Fruit fly (Drosophila melanogaster) whole organism, embryonic: Measurements from ENCODE around the gene CG32767.
A peak's percentile ranks its signal among the peaks of the same experiment; 100 is the strongest.

Experiments used
- Bgb ChIP-seq: fragments of 200-800 bp; sonication (Bioruptor generic); IDR thresholded peaks from 2 replicates; pipeline ENCODE4 v1.3.6; 2022; ENCODE audit warnings: missing biosample characterization, missing genetic modification characterization; ENCODE audit not compliant: partially characterized antibody
- CG10147 ChIP-seq: fragments of 200-800 bp; sonication (Bioruptor generic); optimal IDR thresholded peaks from 2 replicates; lab custom pipeline; 2019; ENCODE audit warnings: missing biosample characterization, mild to moderate bottlenecking, missing genetic modification characterization, moderate library complexity
- CG1024 ChIP-seq: fragments of 200-800 bp; sonication (Bioruptor generic); IDR thresholded peaks from 2 replicates; pipeline ENCODE4 v1.3.6; 2022; ENCODE audit warnings: missing biosample characterization, missing genetic modification characterization
- CG10979 ChIP-seq: fragments of 200-800 bp; sonication (Bioruptor generic); optimal IDR thresholded peaks from 2 replicates; lab custom pipeline; 2018; ENCODE audit warnings: missing biosample characterization, mild to moderate bottlenecking, missing genetic modification characterization, moderate library complexity
- CG11398 ChIP-seq: fragments of 200-800 bp; sonication (Bioruptor generic); optimal IDR thresholded peaks from 2 replicates; lab custom pipeline; 2016; ENCODE audit warnings: missing biosample characterization, missing genetic modification characterization
- CG12071 ChIP-seq: fragments of 200-800 bp; sonication (Bioruptor generic); optimal IDR thresholded peaks from 3 replicates; lab custom pipeline; 2018; ENCODE audit warnings: missing biosample characterization, mild to moderate bottlenecking, missing genetic modification characterization
- CG12104 ChIP-seq: fragments of 200-800 bp; sonication (Bioruptor generic); optimal IDR thresholded peaks from 3 replicates; lab custom pipeline; 2016; ENCODE audit warnings: missing biosample characterization, missing genetic modification characterization
- CG12236 ChIP-seq: fragments of 200-800 bp; sonication (Bioruptor generic); optimal IDR thresholded peaks from 2 replicates; lab custom pipeline; 2016; ENCODE audit warnings: missing biosample characterization, missing genetic modification characterization
- CG12942 ChIP-seq: fragments of 200-800 bp; sonication (Bioruptor generic); optimal IDR thresholded peaks from 3 replicates; lab custom pipeline; 2016; ENCODE audit warnings: missing biosample characterization, missing genetic modification characterization
- CG15514 ChIP-seq: fragments of 200-800 bp; sonication (Bioruptor generic); optimal IDR thresholded peaks from 3 replicates; lab custom pipeline; 2017; ENCODE audit warnings: missing biosample characterization, missing genetic modification characterization, mild to moderate bottlenecking, moderate library complexity, missing genetic modification reagents
- CG17829 ChIP-seq: fragments of 200-800 bp; optimal IDR thresholded peaks from 2 replicates; lab custom pipeline; 2019; ENCODE audit warnings: missing biosample characterization, mild to moderate bottlenecking, missing genetic modification characterization, moderate library complexity
- CG18262 ChIP-seq: fragments of 200-800 bp; optimal IDR thresholded peaks from 3 replicates; lab custom pipeline; 2019; ENCODE audit warnings: missing biosample characterization, mild to moderate bottlenecking, missing genetic modification characterization, moderate library complexity
- CG18619 ChIP-seq: fragments of 200-800 bp; sonication (Bioruptor generic); optimal IDR thresholded peaks from 3 replicates; lab custom pipeline; 2017; ENCODE audit warnings: missing biosample characterization, mild to moderate bottlenecking, missing genetic modification characterization
- CG18764 ChIP-seq: fragments of 200-800 bp; sonication (Bioruptor generic); optimal IDR thresholded peaks from 3 replicates; lab custom pipeline; 2016; ENCODE audit warnings: missing biosample characterization, missing genetic modification characterization
- CG2129 ChIP-seq: fragments of 200-800 bp; sonication (Bioruptor generic); IDR thresholded peaks from 2 replicates; pipeline ENCODE4 v1.3.6; 2022; ENCODE audit warnings: missing biosample characterization, missing genetic modification characterization; ENCODE audit not compliant: partially characterized antibody
- CG32767 ChIP-seq: fragments of 200-800 bp; sonication (Bioruptor generic); IDR thresholded peaks from 2 replicates; pipeline ENCODE4 v1.3.6; 2022; ENCODE audit warnings: missing biosample characterization, missing genetic modification characterization
- CG7745 ChIP-seq: fragments of 200-800 bp; sonication (Bioruptor generic); optimal IDR thresholded peaks from 2 replicates; lab custom pipeline; 2018; ENCODE audit warnings: missing biosample characterization, mild to moderate bottlenecking, missing genetic modification characterization, moderate library complexity
- CG8290 ChIP-seq, 3 experiments: fragments of 200-800 bp; sonication (Bioruptor generic); optimal IDR thresholded peaks; 2 replicates each; lab custom pipeline; 2016 to 2019; ENCODE audit warnings: missing biosample characterization in 3 of 3, missing genetic modification characterization in 3 of 3, mild to moderate bottlenecking in 2 of 3, moderate library complexity in 1 of 3
- CG9215 ChIP-seq: fragments of 200-800 bp; sonication (Bioruptor generic); IDR thresholded peaks from 2 replicates; pipeline ENCODE4 v1.3.6; 2022; ENCODE audit warnings: missing biosample characterization, missing genetic modification characterization
- CG9797 ChIP-seq: fragments of 200-800 bp; sonication (Bioruptor generic); optimal IDR thresholded peaks from 3 replicates; lab custom pipeline; 2018; ENCODE audit warnings: missing biosample characterization, mild to moderate bottlenecking, missing genetic modification characterization
- CoRest ChIP-seq: fragments of 200-800 bp; sonication (Bioruptor generic); optimal IDR thresholded peaks from 3 replicates; lab custom pipeline; 2018; ENCODE audit warnings: missing biosample characterization, mild to moderate bottlenecking, missing genetic modification characterization, moderate library complexity
- Fer1 ChIP-seq: fragments of 200-800 bp; sonication (Bioruptor generic); optimal IDR thresholded peaks from 2 replicates; lab custom pipeline; 2017; ENCODE audit warnings: missing biosample characterization, mild to moderate bottlenecking, missing genetic modification characterization
- HmgZ ChIP-seq: fragments of 200-800 bp; sonication (Bioruptor generic); optimal IDR thresholded peaks from 2 replicates; lab custom pipeline; 2018; ENCODE audit warnings: missing biosample characterization, mild to moderate bottlenecking, missing genetic modification characterization
- Mad ChIP-seq: fragments of 200-800 bp; sonication (Bioruptor generic); optimal IDR thresholded peaks from 2 replicates; lab custom pipeline; 2016; ENCODE audit warnings: missing biosample characterization, missing genetic modification characterization
- Mes4 ChIP-seq: fragments of 200-800 bp; sonication (Bioruptor generic); optimal IDR thresholded peaks from 2 replicates; lab custom pipeline; 2016; ENCODE audit warnings: missing biosample characterization, missing genetic modification characterization
- Neu2 ChIP-seq: fragments of 200-800 bp; sonication (Bioruptor generic); optimal IDR thresholded peaks from 3 replicates; lab custom pipeline; 2016; ENCODE audit warnings: missing biosample characterization, missing genetic modification characterization, borderline replicate concordance
- Trl ChIP-seq, 3 experiments: fragments of >200 bp in 2 of 3; fragments of 200-800 bp in 1 of 3; sonication (Bioruptor generic) in 1 of 3; optimal IDR thresholded peaks; 2 replicates in 1 of 3; 3 replicates in 2 of 3; lab custom pipeline; 2016 to 2017; ENCODE audit warnings: missing biosample characterization in 1 of 3, missing genetic modification characterization in 1 of 3
- ase ChIP-seq: fragments of 200-800 bp; sonication (Bioruptor generic); IDR thresholded peaks from 3 replicates; pipeline ENCODE4 v1.3.6; 2022; ENCODE audit warnings: missing biosample characterization, missing genetic modification characterization
- cg ChIP-seq: fragments of 200-800 bp; sonication (Bioruptor generic); optimal IDR thresholded peaks from 3 replicates; lab custom pipeline; 2019; ENCODE audit warnings: missing biosample characterization, mild to moderate bottlenecking, missing genetic modification characterization, moderate library complexity
- dan ChIP-seq: fragments of 200-800 bp; sonication (Bioruptor generic); IDR thresholded peaks from 2 replicates; pipeline ENCODE4 v1.3.6; 2022; ENCODE audit warnings: missing biosample characterization, missing genetic modification characterization
- fd64A ChIP-seq: fragments of 200-800 bp; sonication (Bioruptor generic); optimal IDR thresholded peaks from 3 replicates; lab custom pipeline; 2018; ENCODE audit warnings: missing biosample characterization, mild to moderate bottlenecking, missing genetic modification characterization
- fd96Cb ChIP-seq: fragments of 200-800 bp; sonication (Bioruptor generic); optimal IDR thresholded peaks from 2 replicates; lab custom pipeline; 2018; ENCODE audit warnings: missing biosample characterization, mild to moderate bottlenecking, missing genetic modification characterization, moderate library complexity
- fru ChIP-seq: fragments of >200 bp; optimal IDR thresholded peaks from 2 replicates; lab custom pipeline; 2017
- gro ChIP-seq: fragments of 200-800 bp; sonication (Bioruptor generic); optimal IDR thresholded peaks from 2 replicates; lab custom pipeline; 2016; ENCODE audit warnings: missing biosample characterization, missing genetic modification characterization
- gsb-n ChIP-seq: fragments of 200-800 bp; sonication (Bioruptor generic); optimal IDR thresholded peaks from 3 replicates; lab custom pipeline; 2018; ENCODE audit warnings: missing biosample characterization, mild to moderate bottlenecking, missing genetic modification characterization
- lilli ChIP-seq: fragments of 200-800 bp; sonication (Bioruptor generic); optimal IDR thresholded peaks from 3 replicates; lab custom pipeline; 2016; ENCODE audit warnings: missing biosample characterization, missing genetic modification characterization
- lov ChIP-seq, 2 experiments: fragments of 200-800 bp in 1 of 2; fragments of >200 bp in 1 of 2; sonication (Bioruptor generic) in 1 of 2; IDR thresholded peaks in 1 of 2; optimal IDR thresholded peaks in 1 of 2; 2 replicates in 1 of 2; 3 replicates in 1 of 2; pipeline versions ENCODE4 v1.3.6 to Lab custom; 2017 to 2022; ENCODE audit warnings: missing biosample characterization in 1 of 2, missing genetic modification characterization in 1 of 2
- mirr ChIP-seq: fragments of 200-800 bp; sonication (Bioruptor generic); optimal IDR thresholded peaks from 3 replicates; lab custom pipeline; 2018; ENCODE audit warnings: missing biosample characterization, mild to moderate bottlenecking, missing genetic modification characterization
- mld ChIP-seq: fragments of 200-800 bp; sonication (Bioruptor generic); IDR thresholded peaks from 3 replicates; pipeline ENCODE4 v1.3.6; 2022; ENCODE audit warnings: missing biosample characterization, missing genetic modification characterization; ENCODE audit not compliant: partially characterized antibody
- pita ChIP-seq: fragments of 200-800 bp; sonication (Bioruptor generic); optimal IDR thresholded peaks from 2 replicates; lab custom pipeline; 2017; ENCODE audit warnings: missing biosample characterization, mild to moderate bottlenecking, missing genetic modification characterization
- pros ChIP-seq: fragments of 200-800 bp; sonication (Bioruptor generic); optimal IDR thresholded peaks from 3 replicates; lab custom pipeline; 2019; ENCODE audit warnings: missing biosample characterization, mild to moderate bottlenecking, missing genetic modification characterization, moderate library complexity
- sens-2 ChIP-seq: fragments of 200-800 bp; sonication (Bioruptor generic); IDR thresholded peaks from 2 replicates; pipeline ENCODE4 v1.3.6; 2022; ENCODE audit warnings: missing biosample characterization, missing genetic modification characterization
- sob ChIP-seq: fragments of 200-800 bp; sonication (Bioruptor generic); IDR thresholded peaks from 2 replicates; pipeline ENCODE4 v1.3.6; 2022; ENCODE audit warnings: missing biosample characterization, missing genetic modification characterization
- ssp ChIP-seq: fragments of 200-800 bp; sonication (Bioruptor generic); IDR thresholded peaks from 2 replicates; pipeline ENCODE4 v1.3.6; 2022; ENCODE audit warnings: missing biosample characterization, missing genetic modification characterization
- tna ChIP-seq: fragments of 200-800 bp; sonication (Bioruptor generic); IDR thresholded peaks from 2 replicates; pipeline ENCODE4 v1.3.6; 2022; ENCODE audit warnings: missing biosample characterization, missing genetic modification characterization; ENCODE audit not compliant: partially characterized antibody
- trem ChIP-seq: fragments of 200-800 bp; optimal IDR thresholded peaks from 3 replicates; lab custom pipeline; 2019; ENCODE audit warnings: missing biosample characterization, mild to moderate bottlenecking, missing genetic modification characterization, moderate library complexity
- tx ChIP-seq: fragments of 200-800 bp; sonication (Bioruptor generic); optimal IDR thresholded peaks from 2 replicates; lab custom pipeline; 2016; ENCODE audit warnings: missing biosample characterization, missing genetic modification characterization

CG32767 gene

DNA sequence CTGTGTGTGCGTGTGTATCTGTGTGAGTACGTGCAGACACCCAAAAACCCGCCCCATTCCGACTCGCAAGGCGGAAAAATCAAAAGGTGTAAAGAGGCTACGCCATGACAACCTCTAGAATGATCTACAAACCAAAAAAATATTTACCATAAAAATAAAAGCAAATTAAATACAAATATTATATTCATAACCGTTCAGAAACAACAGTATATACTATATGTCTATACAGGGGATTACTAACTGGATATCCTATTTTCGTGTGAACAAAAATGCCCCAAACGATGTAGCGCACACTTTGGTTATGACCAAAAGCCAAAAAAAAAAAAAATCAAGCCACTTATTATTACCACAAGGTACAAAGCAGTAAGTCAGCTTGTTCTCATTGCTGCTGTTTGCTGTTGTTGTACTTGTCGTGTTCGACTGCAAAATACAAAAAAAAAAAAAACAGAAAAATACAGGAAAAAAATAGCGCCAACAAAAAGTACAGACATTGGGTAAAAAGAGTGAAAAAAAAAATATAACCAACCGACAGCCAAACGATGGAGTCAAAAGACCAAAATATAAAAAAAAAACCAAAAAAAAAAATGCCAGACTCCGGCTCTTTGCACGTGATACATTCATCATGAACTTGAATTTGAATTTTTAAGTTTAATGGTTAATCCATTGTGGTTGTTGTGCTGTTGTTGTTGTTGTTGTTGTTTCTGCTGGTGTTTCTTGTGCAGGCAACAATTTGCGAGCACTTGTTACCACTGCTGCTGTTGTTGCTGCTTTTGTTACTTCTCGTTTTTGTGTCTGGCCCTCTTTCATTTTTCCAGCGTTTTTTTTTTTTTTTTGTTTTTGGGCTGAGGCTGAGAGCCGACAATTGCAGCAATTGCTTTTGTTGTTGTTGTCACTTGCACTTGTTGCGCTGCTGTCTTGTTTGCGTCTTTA lies 42.8 kb downstream of the CG32767 start (continued):
- TF ChIP-seq CG12071 (GFP tag; lab: Kevin White, UChicago) (peak; percentile 34), sens-2 (peak; percentile 70), CG10979 (tag; lab: Kevin White, UChicago) (peak; percentile 48), Mad (GFP tag; lab: Kevin White, UChicago) (no peak), CG9797 (GFP tag; lab: Kevin White, UChicago) (no peak), CG18262 (tag; lab: Kevin White, UChicago) (peak; percentile 52), dan (GFP tag; lab: Robert Waterston, UW) (no peak), tna (GFP tag; lab: Robert Waterston, UW) (no peak), Fer1 (GFP tag; lab: Kevin White, UChicago) (peak; percentile 66), CG12236 (GFP tag; lab: Kevin White, UChicago) (no peak), HmgZ (tag; lab: Kevin White, UChicago) (peak; percentile 12), tx (GFP tag; lab: Kevin White, UChicago) (no peak), CG8290 (GFP tag; optimal IDR thresholded peaks at IDR 0.05; lab: Kevin White, UChicago) (no peak), CG8290 (tag; optimal IDR thresholded peaks at IDR 0.05; lab: Kevin White, UChicago) (peak in 1 of 2 experiments; percentile 8), lilli (GFP tag; lab: Kevin White, UChicago) (peak; percentile 72), pros (GFP tag; lab: Kevin White, UChicago) (no peak), trem (tag; lab: Kevin White, UChicago) (no peak), CG10147 (peak; percentile 59), fd64A (no peak), CG1024 (GFP tag; lab: Robert Waterston, UW) (peak; percentile 44; the same call in 1 of the 2 replicates), pita (GFP tag; lab: Kevin White, UChicago) (no peak), sob (GFP tag; lab: Robert Waterston, UW) (peak; percentile 69), mirr (no peak), CG12104 (GFP tag; lab: Kevin White, UChicago) (peak; percentile 21), ssp (0 out of 2 replicates have a peak, but pooled peaks have one; percentile 28), mld (GFP tag; lab: Robert Waterston, UW) (no peak), gro (GFP tag; lab: Kevin White, UChicago) (peak; percentile 15), gsb-n (tag; lab: Kevin White, UChicago) (no peak), fd96Cb (peak; percentile 39), CG18764 (no peak), CG12942 (GFP tag; lab: Kevin White, UChicago) (peak; percentile 12), CG11398 (GFP tag; lab: Kevin White, UChicago) (no peak), CG15514 (GFP tag; lab: Kevin White, UChicago) (peak; percentile 49), cg (no peak), fru (no peak), CG9215 (GFP tag; lab: Robert Waterston, UW) (peak; percentile 73), CoRest (peak; percentile 63), lov (optimal IDR thresholded peaks at IDR 0.05; lab: Kevin White, UChicago) (no peak), lov (GFP tag; IDR thresholded peaks at IDR 0.05; lab: Robert Waterston, UW) (0 out of 3 replicates have a peak, but pooled peaks have one; percentile 29), Mes4 (GFP tag; lab: Kevin White, UChicago) (no peak), Neu2 (GFP tag; lab: Kevin White, UChicago) (no peak), Trl (optimal IDR thresholded peaks at IDR 0.05; lab: Kevin White, UChicago) (no peak), Trl (GFP tag; optimal IDR thresholded peaks at IDR 0.05; lab: Kevin White, UChicago) (no peak), Bgb (GFP tag; lab: Robert Waterston, UW) (no peak), CG2129 (GFP tag; lab: Robert Waterston, UW) (no peak), CG7745 (tag; lab: Kevin White, UChicago) (no peak), CG32767 (GFP tag; lab: Robert Waterston, UW) (peak; percentile 62), CG17829 (tag; lab: Kevin White, UChicago) (peak; percentile 28), CG18619 (peak; percentile 34), ase (GFP tag; lab: Robert Waterston, UW) (peak; percentile 68; the same call in 2 of the 3 replicates)
